Fruit fly (Drosophila melanogaster) whole organism, embryonic: Measurements from ENCODE around the gene CG17646.
A peak's percentile ranks its signal among the peaks of the same experiment; 100 is the strongest.

Experiments used
- Asciz ChIP-seq: fragments of 200-800 bp; sonication (Bioruptor generic); optimal IDR thresholded peaks from 2 replicates; lab custom pipeline; 2017; ENCODE audit warnings: missing biosample characterization, mild to moderate bottlenecking, missing genetic modification characterization, missing genetic modification reagents
- Bdp1 ChIP-seq: fragments of 200-800 bp; sonication (Bioruptor generic); optimal IDR thresholded peaks from 3 replicates; lab custom pipeline; 2016; ENCODE audit warnings: missing biosample characterization, missing genetic modification characterization
- BtbVII ChIP-seq: fragments of 200-800 bp; sonication (Bioruptor generic); optimal IDR thresholded peaks from 3 replicates; lab custom pipeline; 2017; ENCODE audit warnings: missing biosample characterization, mild to moderate bottlenecking, missing genetic modification characterization
- CG10321 ChIP-seq: fragments of 200-800 bp; sonication (Bioruptor generic); IDR thresholded peaks from 2 replicates; pipeline ENCODE4 v1.3.6; 2022; ENCODE audit warnings: missing biosample characterization, missing genetic modification characterization
- CG12769 ChIP-seq: fragments of 200-800 bp; sonication (Bioruptor generic); optimal IDR thresholded peaks from 2 replicates; lab custom pipeline; 2019; ENCODE audit warnings: missing biosample characterization, mild to moderate bottlenecking, missing genetic modification characterization, moderate library complexity
- CG13296 ChIP-seq: fragments of 200-800 bp; sonication (Bioruptor generic); optimal IDR thresholded peaks from 3 replicates; lab custom pipeline; 2018; ENCODE audit warnings: missing biosample characterization, mild to moderate bottlenecking, missing genetic modification characterization
- CG14441 ChIP-seq: fragments of 200-800 bp; sonication (Bioruptor generic); IDR thresholded peaks from 2 replicates; pipeline ENCODE4 v1.3.6; 2022; ENCODE audit warnings: missing biosample characterization, missing genetic modification characterization
- CG16779 ChIP-seq: fragments of 200-800 bp; sonication (Bioruptor generic); IDR thresholded peaks from 2 replicates; pipeline ENCODE4 v1.3.6; 2022; ENCODE audit warnings: missing biosample characterization, missing genetic modification characterization
- CG17385 ChIP-seq: fragments of 200-800 bp; sonication (Bioruptor generic); optimal IDR thresholded peaks from 3 replicates; lab custom pipeline; 2018; ENCODE audit warnings: missing biosample characterization, mild to moderate bottlenecking, missing genetic modification characterization
- CG2120 ChIP-seq: fragments of 200-800 bp; sonication (Bioruptor generic); optimal IDR thresholded peaks from 3 replicates; lab custom pipeline; 2016; ENCODE audit warnings: missing biosample characterization, missing genetic modification characterization
- CG2129 ChIP-seq: fragments of 200-800 bp; sonication (Bioruptor generic); IDR thresholded peaks from 2 replicates; pipeline ENCODE4 v1.3.6; 2022; ENCODE audit warnings: missing biosample characterization, missing genetic modification characterization; ENCODE audit not compliant: partially characterized antibody
- CG30431 ChIP-seq: fragments of 200-800 bp; sonication (Bioruptor generic); optimal IDR thresholded peaks from 2 replicates; lab custom pipeline; 2017; ENCODE audit warnings: missing biosample characterization, missing genetic modification characterization
- CG32767 ChIP-seq: fragments of 200-800 bp; sonication (Bioruptor generic); IDR thresholded peaks from 2 replicates; pipeline ENCODE4 v1.3.6; 2022; ENCODE audit warnings: missing biosample characterization, missing genetic modification characterization
- CG3281 ChIP-seq: fragments of 200-800 bp; sonication (Bioruptor generic); optimal IDR thresholded peaks from 3 replicates; lab custom pipeline; 2017; ENCODE audit warnings: missing biosample characterization, mild to moderate bottlenecking, missing genetic modification characterization
- CG3407 ChIP-seq: fragments of 200-800 bp; sonication (Bioruptor generic); optimal IDR thresholded peaks from 2 replicates; lab custom pipeline; 2018; ENCODE audit warnings: missing biosample characterization, mild to moderate bottlenecking, missing genetic modification characterization
- CG34376 ChIP-seq: fragments of 200-800 bp; sonication (Bioruptor generic); optimal IDR thresholded peaks from 2 replicates; lab custom pipeline; 2018; ENCODE audit warnings: missing biosample characterization, mild to moderate bottlenecking, missing genetic modification characterization
- CG6272 ChIP-seq: fragments of 200-800 bp; sonication (Bioruptor generic); IDR thresholded peaks from 2 replicates; pipeline ENCODE4 v1.3.6; 2022; ENCODE audit warnings: missing biosample characterization, missing genetic modification characterization
- CG6689 ChIP-seq: fragments of 200-800 bp; sonication (Bioruptor generic); IDR thresholded peaks from 2 replicates; pipeline ENCODE4 v1.3.6; 2022; ENCODE audit warnings: missing biosample characterization, missing genetic modification characterization
- CG7839 ChIP-seq: fragments of 200-800 bp; sonication (Bioruptor generic); optimal IDR thresholded peaks from 3 replicates; lab custom pipeline; 2018; ENCODE audit warnings: missing biosample characterization, mild to moderate bottlenecking, missing genetic modification characterization, moderate library complexity
- CG7963 ChIP-seq: fragments of 200-800 bp; sonication (Bioruptor generic); IDR thresholded peaks from 3 replicates; pipeline ENCODE4 v1.3.6; 2022; ENCODE audit warnings: missing biosample characterization, missing genetic modification characterization; ENCODE audit not compliant: partially characterized antibody
- CG8359 ChIP-seq: fragments of 200-800 bp; sonication (Bioruptor generic); optimal IDR thresholded peaks from 2 replicates; lab custom pipeline; 2017; ENCODE audit warnings: missing biosample characterization, mild to moderate bottlenecking, missing genetic modification characterization, borderline replicate concordance
- CG9609 ChIP-seq: fragments of 200-800 bp; sonication (Bioruptor generic); optimal IDR thresholded peaks from 3 replicates; lab custom pipeline; 2016; ENCODE audit warnings: missing biosample characterization, missing genetic modification characterization
- CG9797 ChIP-seq: fragments of 200-800 bp; sonication (Bioruptor generic); optimal IDR thresholded peaks from 3 replicates; lab custom pipeline; 2018; ENCODE audit warnings: missing biosample characterization, mild to moderate bottlenecking, missing genetic modification characterization
- Dip3 ChIP-seq: fragments of 200-800 bp; sonication (Bioruptor generic); optimal IDR thresholded peaks from 3 replicates; lab custom pipeline; 2016; ENCODE audit warnings: missing biosample characterization, missing genetic modification characterization
- Ets97D ChIP-seq: fragments of 200-800 bp; sonication (Bioruptor generic); optimal IDR thresholded peaks from 3 replicates; lab custom pipeline; 2016; ENCODE audit warnings: missing biosample characterization, missing genetic modification characterization
- Gsc ChIP-seq: fragments of 200-800 bp; sonication (Bioruptor generic); IDR thresholded peaks from 2 replicates; pipeline ENCODE4 v1.3.6; 2022; ENCODE audit warnings: missing biosample characterization, missing genetic modification characterization
- Hr3 ChIP-seq: fragments of 200-800 bp; sonication (Bioruptor generic); optimal IDR thresholded peaks from 3 replicates; lab custom pipeline; 2016; ENCODE audit warnings: missing biosample characterization, missing genetic modification characterization
- Kr ChIP-seq: fragments of 200-800 bp; sonication (Bioruptor generic); optimal IDR thresholded peaks from 2 replicates; lab custom pipeline; 2017; ENCODE audit warnings: missing biosample characterization, mild to moderate bottlenecking, missing genetic modification characterization
- MBD-R2 ChIP-seq: fragments of 200-800 bp; sonication (Bioruptor generic); IDR thresholded peaks from 2 replicates; pipeline ENCODE4 v1.3.6; 2022; ENCODE audit warnings: missing biosample characterization, missing genetic modification characterization
- NC2α ChIP-seq: fragments of 200-800 bp; sonication (Bioruptor generic); optimal IDR thresholded peaks from 2 replicates; lab custom pipeline; 2016; ENCODE audit warnings: missing biosample characterization, missing genetic modification characterization
- Neu2 ChIP-seq: fragments of 200-800 bp; sonication (Bioruptor generic); optimal IDR thresholded peaks from 3 replicates; lab custom pipeline; 2016; ENCODE audit warnings: missing biosample characterization, missing genetic modification characterization, borderline replicate concordance
- Nf-YC ChIP-seq: fragments of 200-800 bp; optimal IDR thresholded peaks from 3 replicates; lab custom pipeline; 2019; ENCODE audit warnings: missing biosample characterization, mild to moderate bottlenecking, missing genetic modification characterization, moderate library complexity
- Optix ChIP-seq: fragments of 200-800 bp; sonication (Bioruptor generic); IDR thresholded peaks from 3 replicates; pipeline ENCODE4 v1.3.6; 2022; ENCODE audit warnings: missing biosample characterization, missing genetic modification characterization
- Rx ChIP-seq: fragments of 200-800 bp; sonication (Bioruptor generic); IDR thresholded peaks from 2 replicates; pipeline ENCODE4 v1.3.6; 2022; ENCODE audit warnings: missing biosample characterization, missing genetic modification characterization
- Tbp ChIP-seq: fragments of >200 bp; optimal IDR thresholded peaks from 2 replicates; lab custom pipeline; 2018; ENCODE audit warnings: missing biosample characterization, missing genetic modification characterization
- bowl ChIP-seq: fragments of 200-800 bp; sonication (Bioruptor generic); IDR thresholded peaks from 2 replicates; pipeline ENCODE4 v1.3.6; 2022; ENCODE audit warnings: missing biosample characterization, missing genetic modification characterization
- croc ChIP-seq: fragments of 200-800 bp; sonication (Bioruptor generic); conservative IDR thresholded peaks from 3 replicates; pipeline ENCODE4 v1.3.6; 2022; ENCODE audit warnings: missing biosample characterization, missing genetic modification characterization
- esg ChIP-seq: fragments of 200-800 bp; sonication (Bioruptor generic); conservative IDR thresholded peaks from 2 replicates; pipeline ENCODE4 v1.3.6; 2022; ENCODE audit warnings: missing biosample characterization, missing genetic modification characterization
- eyg ChIP-seq: fragments of 200-800 bp; sonication (Bioruptor generic); optimal IDR thresholded peaks from 3 replicates; lab custom pipeline; 2016; ENCODE audit warnings: missing biosample characterization, missing genetic modification characterization
- fd96Cb ChIP-seq: fragments of 200-800 bp; sonication (Bioruptor generic); optimal IDR thresholded peaks from 2 replicates; lab custom pipeline; 2018; ENCODE audit warnings: missing biosample characterization, mild to moderate bottlenecking, missing genetic modification characterization, moderate library complexity
- gsb ChIP-seq: fragments of 200-800 bp; sonication (Bioruptor generic); IDR thresholded peaks from 2 replicates; pipeline ENCODE4 v1.3.6; 2022; ENCODE audit warnings: missing biosample characterization, missing genetic modification characterization
- h ChIP-seq: fragments of >200 bp; optimal IDR thresholded peaks from 2 replicates; lab custom pipeline; 2017
- jumu ChIP-seq: fragments of 200-800 bp; sonication (Bioruptor generic); optimal IDR thresholded peaks from 3 replicates; lab custom pipeline; 2016; ENCODE audit warnings: missing biosample characterization, missing genetic modification characterization
- lmd ChIP-seq: fragments of 200-800 bp; sonication (Bioruptor generic); IDR thresholded peaks from 2 replicates; pipeline ENCODE4 v1.3.6; 2022; ENCODE audit warnings: missing biosample characterization, missing genetic modification characterization
- mam ChIP-seq: fragments of 200-800 bp; sonication (Bioruptor generic); optimal IDR thresholded peaks from 3 replicates; lab custom pipeline; 2016; ENCODE audit warnings: missing biosample characterization, missing genetic modification characterization
- mld ChIP-seq: fragments of 200-800 bp; sonication (Bioruptor generic); IDR thresholded peaks from 3 replicates; pipeline ENCODE4 v1.3.6; 2022; ENCODE audit warnings: missing biosample characterization, missing genetic modification characterization; ENCODE audit not compliant: partially characterized antibody
- pum ChIP-seq: fragments of 200-800 bp; sonication (Bioruptor generic); optimal IDR thresholded peaks from 2 replicates; lab custom pipeline; 2016; ENCODE audit warnings: missing biosample characterization, missing genetic modification characterization
- salm ChIP-seq: fragments of 200-800 bp; sonication (Bioruptor generic); optimal IDR thresholded peaks from 2 replicates; lab custom pipeline; 2018; ENCODE audit warnings: missing biosample characterization, mild to moderate bottlenecking, missing genetic modification characterization
- sd ChIP-seq: fragments of 200-800 bp; sonication (Bioruptor generic); optimal IDR thresholded peaks from 3 replicates; lab custom pipeline; 2018; ENCODE audit warnings: missing biosample characterization, mild to moderate bottlenecking, missing genetic modification characterization, moderate library complexity
- sqz ChIP-seq: fragments of 200-800 bp; sonication (Bioruptor generic); optimal IDR thresholded peaks from 3 replicates; lab custom pipeline; 2018; ENCODE audit warnings: missing biosample characterization, mild to moderate bottlenecking, missing genetic modification characterization
- zf30C ChIP-seq: fragments of 200-800 bp; sonication (Bioruptor generic); optimal IDR thresholded peaks from 3 replicates; lab custom pipeline; 2018; ENCODE audit warnings: missing biosample characterization, mild to moderate bottlenecking, missing genetic modification characterization

CG17646 gene

DNA sequence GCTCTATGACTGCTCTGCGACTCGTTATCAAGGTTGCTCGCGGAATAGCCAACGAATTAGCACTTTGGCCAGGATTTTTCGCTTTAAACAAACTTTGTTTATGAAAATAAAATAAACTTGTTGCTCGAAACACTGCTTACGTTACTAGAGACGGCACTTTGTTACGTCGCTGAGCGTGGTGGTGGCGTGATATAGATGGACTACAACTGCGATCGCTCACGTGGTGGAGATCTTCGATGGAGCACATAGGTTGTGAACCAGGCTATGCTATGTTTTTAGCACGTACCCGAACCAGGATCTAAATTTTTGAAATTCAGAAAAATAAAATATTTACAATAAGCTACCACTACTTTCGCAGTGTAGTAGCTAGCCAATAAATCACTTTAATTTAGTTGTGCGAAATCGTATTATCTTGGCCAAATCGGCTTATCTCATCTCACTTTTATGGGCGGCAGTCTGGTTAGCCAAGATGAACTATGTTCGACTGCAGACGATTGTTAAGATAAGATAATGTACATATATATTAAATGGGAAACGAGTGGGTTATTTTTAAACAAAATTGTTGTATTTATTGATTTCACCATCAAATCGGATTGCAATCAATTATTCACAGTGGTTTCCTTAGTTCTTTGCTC, 16.5 kb upstream of the CG17646 start, which contains the start of gene frtz (continued):
- TF ChIP-seq CG9609 (GFP tag; lab: Kevin White, UChicago) (no peak), eyg (GFP tag; lab: Kevin White, UChicago) (no peak), CG6272 (GFP tag; lab: Robert Waterston, UW) (no peak), jumu (GFP tag; lab: Kevin White, UChicago) (peak; percentile 24), h (lab: Kevin White, UChicago) (no peak), CG8359 (GFP tag; lab: Kevin White, UChicago) (no peak), zf30C (GFP tag; lab: Kevin White, UChicago) (no peak), bowl (GFP tag; lab: Robert Waterston, UW) (no peak), CG34376 (GFP tag; lab: Kevin White, UChicago) (peak; percentile 80), salm (no peak), CG10321 (GFP tag; lab: Robert Waterston, UW) (no peak), NC2α (GFP tag; lab: Kevin White, UChicago) (no peak), Asciz (no peak), mam (GFP tag; lab: Kevin White, UChicago) (peak; percentile 2), CG16779 (GFP tag; lab: Robert Waterston, UW) (no peak), BtbVII (no peak), CG30431 (no peak), Bdp1 (no peak), CG9797 (peak; percentile 55), CG3407 (GFP tag; lab: Kevin White, UChicago) (no peak), pum (GFP tag; lab: Kevin White, UChicago) (no peak), fd96Cb (tag; lab: Kevin White, UChicago) (no peak), Rx (no peak), CG2120 (GFP tag; lab: Kevin White, UChicago) (peak; percentile 44), Optix (no peak), sqz (GFP tag; lab: Kevin White, UChicago) (no peak), Tbp (no peak), Hr3 (no peak), CG12769 (tag; lab: Kevin White, UChicago) (no peak), gsb (GFP tag; lab: Robert Waterston, UW) (no peak), CG13296 (no peak), CG32767 (GFP tag; lab: Robert Waterston, UW) (no peak), Gsc (GFP tag; lab: Robert Waterston, UW) (no peak), Kr (GFP tag; lab: Kevin White, UChicago) (no peak), Nf-YC (tag; lab: Kevin White, UChicago) (peak; percentile 18), lmd (GFP tag; lab: Robert Waterston, UW) (no peak), Neu2 (GFP tag; lab: Kevin White, UChicago) (no peak), croc (GFP tag; lab: Robert Waterston, UW) (no peak), Dip3 (GFP tag; lab: Kevin White, UChicago) (peak; percentile 33), CG2129 (peak; percentile 42; the same call in 1 of the 2 replicates), CG3281 (GFP tag; lab: Kevin White, UChicago) (no peak), CG17385 (no peak), MBD-R2 (GFP tag; lab: Robert Waterston, UW) (peak; percentile 79), CG6689 (GFP tag; lab: Robert Waterston, UW) (no peak), mld (GFP tag; lab: Robert Waterston, UW) (peak; percentile 81; the same call in 2 of the 3 replicates), esg (GFP tag; lab: Robert Waterston, UW) (no peak), sd (tag; lab: Kevin White, UChicago) (peak; percentile 87), CG14441 (GFP tag; lab: Robert Waterston, UW) (no peak), CG7839 (no peak), CG7963 (GFP tag; lab: Robert Waterston, UW) (peak; percentile 71), Ets97D (GFP tag; lab: Kevin White, UChicago) (peak; percentile 46)
